Worm (Caenorhabditis elegans): Measurements from ENCODE around the gene tig-3.

The tig-3 gene

DNA sequence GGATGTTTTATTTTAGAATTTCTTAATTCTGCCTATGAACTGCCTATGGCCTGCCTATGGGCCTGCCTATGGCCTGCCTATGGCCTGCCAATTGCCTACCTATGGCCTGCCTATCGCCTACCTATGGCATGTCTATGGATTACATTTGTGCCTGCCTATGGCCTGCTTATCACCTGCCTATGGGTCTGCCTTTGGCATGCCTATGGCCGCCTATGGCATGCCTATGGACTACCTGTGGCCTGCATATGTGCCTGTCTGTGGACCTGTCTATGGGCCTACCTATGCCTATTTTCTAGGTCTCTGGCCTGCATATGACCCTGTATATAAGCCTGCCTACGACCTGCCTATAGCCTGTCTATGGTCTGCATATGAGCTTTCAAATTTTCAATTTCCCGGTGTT is 9.5 kb upstream of the tig-3 start:
- no peak for TF ChIP-seq sea-1 (GFP tag; conservative IDR thresholded peaks at IDR 0.05)
- peak; percentile 47; the same call in 1 of the 2 replicates for TF ChIP-seq tbx-11 (GFP tag; IDR thresholded peaks at IDR 0.05)

DNA sequence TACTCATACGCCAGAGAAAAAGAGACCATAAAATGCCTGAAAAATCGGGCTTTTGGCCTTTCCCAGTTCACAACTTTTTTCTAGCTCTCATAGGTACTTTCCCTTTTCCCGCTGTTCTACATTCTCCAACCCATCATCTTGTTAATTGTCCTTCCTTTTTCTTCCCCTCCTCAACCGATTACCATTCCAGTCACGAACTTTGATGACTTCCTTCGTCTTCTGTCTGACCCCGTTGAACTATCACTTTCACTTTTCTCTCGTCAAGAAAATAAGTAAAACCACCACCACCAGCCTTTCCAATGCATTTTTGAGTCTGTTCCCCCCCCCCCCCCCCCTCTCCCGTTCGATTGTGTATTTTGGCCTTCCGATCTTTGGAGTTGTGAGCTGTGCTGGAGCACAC is 9.0 kb upstream of the tig-3 start:
- TF ChIP-seq ets-7 (tag; optimal IDR thresholded peaks at IDR 0.05) (no peak), ceh-13 (GFP tag; optimal IDR thresholded peaks at IDR 0.05) (no peak), sea-1 (GFP tag; conservative IDR thresholded peaks at IDR 0.05) (no peak), pes-1 (GFP tag; IDR thresholded peaks at IDR 0.05) (no peak), tra-4 (tag; optimal IDR thresholded peaks at IDR 0.05) (no peak), scrt-1 (GFP tag; IDR thresholded peaks at IDR 0.05) (no peak), tbx-11 (GFP tag; IDR thresholded peaks at IDR 0.05) (no peak), hmg-4 (GFP tag; optimal IDR thresholded peaks at IDR 0.05) (no peak), flt-1 (GFP tag; IDR thresholded peaks at IDR 0.05) (no peak), ceh-36 (tag; optimal IDR thresholded peaks at IDR 0.05) (no peak), B0310.2 (tag; optimal IDR thresholded peaks at IDR 0.05) (no peak), F13C5.2 (tag; optimal IDR thresholded peaks at IDR 0.05) (no peak), hmbx-1 (tag; optimal IDR thresholded peaks at IDR 0.05) (no peak), tbx-37 (GFP tag; conservative IDR thresholded peaks at IDR 0.05) (no peak), ama-1 (optimal IDR thresholded peaks at IDR 0.05) (no peak), aly-1 (tag; optimal IDR thresholded peaks at IDR 0.05) (no peak), hnd-1 (tag; optimal IDR thresholded peaks at IDR 0.05) (no peak)

- TF ChIP-seq ceh-36 (tag; optimal IDR thresholded peaks at IDR 0.05), result no peak
- TF ChIP-seq tbx-37 (GFP tag; conservative IDR thresholded peaks at IDR 0.05), result no peak
- no peak for TF ChIP-seq hmbx-1 (tag; optimal IDR thresholded peaks at IDR 0.05)
- no peak for TF ChIP-seq flt-1 (GFP tag; IDR thresholded peaks at IDR 0.05)
- TF ChIP-seq hmg-4 (GFP tag; optimal IDR thresholded peaks at IDR 0.05), result no peak
- TF ChIP-seq ceh-13 (GFP tag; optimal IDR thresholded peaks at IDR 0.05), result no peak
- TF ChIP-seq B0310.2 (tag; optimal IDR thresholded peaks at IDR 0.05), result no peak
- TF ChIP-seq aly-1 (tag; optimal IDR thresholded peaks at IDR 0.05), result no peak
- TF ChIP-seq tra-4 (tag; optimal IDR thresholded peaks at IDR 0.05), result no peak
Observed at ce11 chrII:15258668-15259067, 7.1 kb upstream of the tig-3 start.

- no peak for TF ChIP-seq ceh-13 (GFP tag; optimal IDR thresholded peaks at IDR 0.05)
- no peak for TF ChIP-seq ceh-36 (tag; optimal IDR thresholded peaks at IDR 0.05)
- no peak for TF ChIP-seq tbx-11 (GFP tag; IDR thresholded peaks at IDR 0.05)
- no peak for TF ChIP-seq ama-1 (optimal IDR thresholded peaks at IDR 0.05)
- TF ChIP-seq hnd-1 (tag; optimal IDR thresholded peaks at IDR 0.05), result no peak
- TF ChIP-seq flt-1 (GFP tag; IDR thresholded peaks at IDR 0.05), result no peak
- TF ChIP-seq tra-4 (tag; optimal IDR thresholded peaks at IDR 0.05), result no peak
- no peak for TF ChIP-seq pes-1 (GFP tag; IDR thresholded peaks at IDR 0.05)
- no peak for TF ChIP-seq F13C5.2 (tag; optimal IDR thresholded peaks at IDR 0.05)
- TF ChIP-seq sea-1 (GFP tag; conservative IDR thresholded peaks at IDR 0.05), result no peak
- TF ChIP-seq aly-1 (tag; optimal IDR thresholded peaks at IDR 0.05), result no peak
Observed at ce11 chrII:15256932-15257331, 5.3 kb upstream of the tig-3 start.

- TF ChIP-seq F13C5.2 (tag; optimal IDR thresholded peaks at IDR 0.05) (no peak), tbx-37 (GFP tag; conservative IDR thresholded peaks at IDR 0.05) (no peak), ama-1 (optimal IDR thresholded peaks at IDR 0.05) (no peak), ceh-36 (tag; optimal IDR thresholded peaks at IDR 0.05) (no peak), B0310.2 (tag; optimal IDR thresholded peaks at IDR 0.05) (no peak), tra-4 (tag; optimal IDR thresholded peaks at IDR 0.05) (no peak), ets-7 (tag; optimal IDR thresholded peaks at IDR 0.05) (no peak), aly-1 (tag; optimal IDR thresholded peaks at IDR 0.05) (no peak), tbx-11 (GFP tag; IDR thresholded peaks at IDR 0.05) (no peak), ceh-13 (GFP tag; optimal IDR thresholded peaks at IDR 0.05) (no peak), hnd-1 (tag; optimal IDR thresholded peaks at IDR 0.05) (no peak), hmbx-1 (tag; optimal IDR thresholded peaks at IDR 0.05) (no peak), sea-1 (GFP tag; conservative IDR thresholded peaks at IDR 0.05) (no peak), flt-1 (GFP tag; IDR thresholded peaks at IDR 0.05) (no peak), pes-1 (GFP tag; IDR thresholded peaks at IDR 0.05) (no peak), hmg-4 (GFP tag; optimal IDR thresholded peaks at IDR 0.05) (no peak)
Observed at ce11 chrII:15255801-15256200, 4.2 kb upstream of the tig-3 start.

DNA sequence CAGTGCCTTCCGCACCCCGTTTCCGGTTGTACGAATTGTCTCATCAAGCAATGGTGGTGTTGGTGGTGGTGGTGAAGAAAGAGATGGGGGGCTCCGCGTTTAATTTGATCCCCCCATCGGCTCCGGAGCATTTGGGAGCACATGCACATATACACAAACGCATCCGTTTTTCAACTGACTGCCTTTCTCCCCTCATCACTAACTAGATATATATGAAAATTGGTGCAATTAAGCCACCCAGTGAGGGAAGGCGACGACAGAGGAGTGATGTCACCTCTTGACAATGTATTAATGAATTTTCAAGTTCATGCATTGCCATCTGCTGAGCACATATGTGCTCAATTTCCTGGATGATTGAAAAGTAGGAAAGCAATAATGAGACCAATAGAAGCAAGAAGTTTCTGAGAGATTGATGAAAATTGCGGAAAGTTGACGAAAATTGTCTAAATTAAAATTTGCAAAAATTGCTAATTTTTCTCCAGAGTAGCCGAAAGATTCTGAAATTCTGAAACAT is 2.4 kb upstream of the tig-3 start:
- no peak for TF ChIP-seq hmbx-1 (tag; optimal IDR thresholded peaks at IDR 0.05)
- TF ChIP-seq tbx-11 (GFP tag; IDR thresholded peaks at IDR 0.05), result no peak
- TF ChIP-seq ceh-13 (GFP tag; optimal IDR thresholded peaks at IDR 0.05), result no peak
- no peak for TF ChIP-seq flt-1 (GFP tag; IDR thresholded peaks at IDR 0.05)
- no peak for TF ChIP-seq F13C5.2 (tag; optimal IDR thresholded peaks at IDR 0.05)
- TF ChIP-seq scrt-1 (GFP tag; IDR thresholded peaks at IDR 0.05), result no peak
- no peak for TF ChIP-seq ets-7 (tag; optimal IDR thresholded peaks at IDR 0.05)
- TF ChIP-seq B0310.2 (tag; optimal IDR thresholded peaks at IDR 0.05), result no peak
- TF ChIP-seq hnd-1 (tag; optimal IDR thresholded peaks at IDR 0.05), result no peak
- no peak for TF ChIP-seq tbx-37 (GFP tag; conservative IDR thresholded peaks at IDR 0.05)

DNA sequence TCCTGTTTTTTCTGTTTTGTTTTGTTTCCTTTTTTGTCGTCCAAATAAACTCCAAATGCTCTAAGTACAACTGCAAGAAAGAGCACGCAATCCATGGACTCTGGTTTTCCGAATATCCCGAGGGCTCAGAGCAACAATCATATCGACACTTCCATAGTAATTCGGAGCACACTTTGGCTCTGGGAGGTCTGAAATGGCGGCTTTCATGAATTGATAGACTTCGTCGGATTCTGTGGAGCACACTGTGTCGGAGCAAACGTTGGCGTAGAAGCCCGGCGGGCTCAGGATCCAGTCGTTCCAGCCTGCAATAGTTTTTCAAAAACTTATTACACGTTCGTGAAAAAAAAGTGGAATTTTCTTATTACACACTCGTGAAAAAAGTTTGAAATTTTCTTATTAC is 6.7 kb downstream of the tig-3 start:
- TF ChIP-seq tra-4 (tag; optimal IDR thresholded peaks at IDR 0.05) (no peak), sea-1 (GFP tag; conservative IDR thresholded peaks at IDR 0.05) (no peak), ceh-36 (tag; optimal IDR thresholded peaks at IDR 0.05) (no peak), tbx-37 (GFP tag; conservative IDR thresholded peaks at IDR 0.05) (no peak), ceh-13 (GFP tag; optimal IDR thresholded peaks at IDR 0.05) (no peak), pes-1 (GFP tag; IDR thresholded peaks at IDR 0.05) (no peak), scrt-1 (GFP tag; IDR thresholded peaks at IDR 0.05) (no peak), ama-1 (optimal IDR thresholded peaks at IDR 0.05) (no peak), flt-1 (GFP tag; IDR thresholded peaks at IDR 0.05) (no peak), hnd-1 (tag; optimal IDR thresholded peaks at IDR 0.05) (no peak), aly-1 (tag; optimal IDR thresholded peaks at IDR 0.05) (no peak), B0310.2 (tag; optimal IDR thresholded peaks at IDR 0.05) (no peak), hmg-4 (GFP tag; optimal IDR thresholded peaks at IDR 0.05) (no peak), F13C5.2 (tag; optimal IDR thresholded peaks at IDR 0.05) (no peak), ets-7 (tag; optimal IDR thresholded peaks at IDR 0.05) (no peak), tbx-11 (GFP tag; IDR thresholded peaks at IDR 0.05) (no peak), hmbx-1 (tag; optimal IDR thresholded peaks at IDR 0.05) (no peak)
